Worm (Caenorhabditis elegans): ENCODE data around the gene osm-10.

DNA sequence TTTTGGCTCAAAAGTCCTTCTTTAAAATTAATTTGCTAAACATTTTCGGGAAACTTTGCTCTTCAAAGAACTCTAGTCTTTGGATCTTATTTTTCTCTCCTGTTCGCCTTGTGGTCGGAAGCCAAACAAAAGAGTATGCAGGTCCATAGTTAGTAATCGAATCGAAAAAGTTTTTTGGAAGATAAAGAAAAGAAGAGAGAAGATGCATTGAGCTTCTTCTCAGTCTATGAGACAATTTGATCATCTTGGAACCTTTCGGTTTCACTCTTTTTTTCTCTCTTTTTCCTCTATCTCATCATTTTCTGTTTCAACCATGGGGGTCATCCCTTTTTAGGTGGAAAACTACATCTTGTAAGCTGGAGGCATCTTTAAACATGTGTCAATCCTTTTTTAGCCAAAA, 10.6 kb downstream of the osm-10 start:
- no peak for TF ChIP-seq W03F9.2 (tag; optimal IDR thresholded peaks at IDR 0.05)
- TF ChIP-seq him-1 (tag; optimal IDR thresholded peaks at IDR 0.05) = no peak

Data from whole organism, L4/young adult.